Worm (Caenorhabditis elegans) whole organism, L4 larva: ENCODE data around the gene K06H7.1.

ENCODE experiments used
- D1046.2 ChIP-seq: fragments of 200-800 bp; sonication (Bioruptor generic); IDR thresholded peaks from 2 replicates; pipeline ENCODE4 v1.3.6; 2022; ENCODE audit warnings: missing genetic modification characterization, missing compliant biosample characterization
- F10B5.3 ChIP-seq: sonication (generic microtip); optimal IDR thresholded peaks from 2 replicates; lab custom pipeline; 2016; ENCODE audit warnings: mild to moderate bottlenecking, missing genetic modification characterization, missing compliant biosample characterization
- F44E2.7 ChIP-seq: fragments of 200-800 bp; sonication (Bioruptor generic); IDR thresholded peaks from 2 replicates; pipeline ENCODE4 v2.1.2; 2022; ENCODE audit warnings: missing genetic modification characterization, missing compliant biosample characterization
- R02D3.7 ChIP-seq: fragments of 150-350 bp; sonication (generic microtip); optimal IDR thresholded peaks from 3 replicates; lab custom pipeline; 2014; ENCODE audit warnings: missing biosample characterization, missing genetic modification characterization
- T26A8.4 ChIP-seq: fragments of 200-800 bp; sonication (Bioruptor generic); IDR thresholded peaks from 2 replicates; pipeline ENCODE4 v1.3.6; 2022; ENCODE audit warnings: missing genetic modification characterization, missing compliant biosample characterization
- Y5F2A.4 ChIP-seq: fragments of 200-800 bp; sonication (Bioruptor generic); optimal IDR thresholded peaks from 2 replicates; lab custom pipeline; 2018; ENCODE audit warnings: mild to moderate bottlenecking, missing genetic modification characterization, missing compliant biosample characterization
- ZK546.5 ChIP-seq, 2 experiments: sonication (generic microtip); optimal IDR thresholded peaks; 2 replicates each; lab custom pipeline; 2017; ENCODE audit warnings: missing biosample characterization in 2 of 2, missing genetic modification characterization in 2 of 2
- ama-1 ChIP-seq: fragments of 150-350 bp; optimal IDR thresholded peaks from 2 replicates; lab custom pipeline; 2014; ENCODE audit warnings: inconsistent platforms, mixed read lengths
- attf-4 ChIP-seq: sonication (generic microtip); optimal IDR thresholded peaks from 3 replicates; lab custom pipeline; 2017; ENCODE audit warnings: missing biosample characterization, missing genetic modification characterization
- ceh-20 ChIP-seq: fragments of 200-800 bp; sonication (Bioruptor generic); IDR thresholded peaks from 2 replicates; pipeline ENCODE4 v1.3.6; 2022; ENCODE audit warnings: missing genetic modification reagents, missing genetic modification characterization, missing compliant biosample characterization
- ceh-28 ChIP-seq: fragments of 150-350 bp; optimal IDR thresholded peaks from 2 replicates; lab custom pipeline; 2014; ENCODE audit warnings: missing biosample characterization, missing genetic modification reagents, missing genetic modification characterization
- ceh-32 ChIP-seq: sonication (generic microtip); optimal IDR thresholded peaks from 2 replicates; lab custom pipeline; 2016; ENCODE audit warnings: mild to moderate bottlenecking, missing genetic modification characterization, missing compliant biosample characterization; ENCODE audit not compliant: poor library complexity
- ceh-44 ChIP-seq: fragments of 200-800 bp; sonication (Bioruptor generic); IDR thresholded peaks from 2 replicates; pipeline ENCODE4 v1.3.6; 2022; ENCODE audit warnings: missing genetic modification reagents, missing genetic modification characterization, missing compliant biosample characterization
- ceh-62 ChIP-seq: sonication (generic microtip); optimal IDR thresholded peaks from 2 replicates; lab custom pipeline; 2017; ENCODE audit warnings: missing biosample characterization, missing genetic modification characterization
- ceh-82 ChIP-seq: sonication (generic microtip); optimal IDR thresholded peaks from 2 replicates; lab custom pipeline; 2017; ENCODE audit warnings: missing biosample characterization, missing genetic modification characterization
- ctbp-1 ChIP-seq: fragments of 200-800 bp; sonication (Bioruptor generic); IDR thresholded peaks from 2 replicates; pipeline ENCODE4 v1.3.6; 2022; ENCODE audit warnings: missing genetic modification reagents, missing genetic modification characterization, missing compliant biosample characterization
- daf-16 ChIP-seq, 3 experiments: sonication (generic microtip); optimal IDR thresholded peaks; 2 replicates each; lab custom pipeline; 2016 to 2017; ENCODE audit warnings: missing genetic modification characterization in 3 of 3, missing genetic modification reagents in 3 of 3, mild to moderate bottlenecking in 2 of 3, missing compliant biosample characterization in 2 of 3, missing biosample characterization in 1 of 3, moderate library complexity in 1 of 3
- gei-8 ChIP-seq: fragments of 200-800 bp; sonication (Bioruptor generic); optimal IDR thresholded peaks from 2 replicates; lab custom pipeline; 2018; ENCODE audit warnings: mild to moderate bottlenecking, missing genetic modification characterization, missing compliant biosample characterization
- hmg-1.1 ChIP-seq: fragments of 200-800 bp; sonication (Bioruptor generic); IDR thresholded peaks from 2 replicates; pipeline ENCODE4 v1.3.6; 2022; ENCODE audit warnings: missing genetic modification reagents, missing genetic modification characterization, missing compliant biosample characterization
- jun-1 ChIP-seq: fragments of 150-350 bp; optimal IDR thresholded peaks from 2 replicates; lab custom pipeline; 2014; ENCODE audit warnings: missing biosample characterization, missing genetic modification reagents, missing genetic modification characterization
- lin-1 ChIP-seq: fragments of 200-800 bp; sonication (Bioruptor generic); IDR thresholded peaks from 2 replicates; pipeline ENCODE4 v1.3.6; 2022; ENCODE audit warnings: missing genetic modification reagents, missing genetic modification characterization, missing compliant biosample characterization
- lin-13 ChIP-seq: fragments of 150-350 bp; optimal IDR thresholded peaks from 2 replicates; lab custom pipeline; 2014; ENCODE audit warnings: missing biosample characterization, missing genetic modification reagents, missing genetic modification characterization
- lin-15B ChIP-seq: fragments of 150-350 bp; sonication (generic microtip); optimal IDR thresholded peaks from 3 replicates; lab custom pipeline; 2014; ENCODE audit warnings: missing biosample characterization, missing genetic modification characterization
- lir-3 ChIP-seq: sonication (generic microtip); optimal IDR thresholded peaks from 2 replicates; lab custom pipeline; 2016; ENCODE audit warnings: mild to moderate bottlenecking, missing genetic modification characterization, missing compliant biosample characterization
- lsy-2 ChIP-seq, 2 experiments: fragments of 150-350 bp in 1 of 2; sonication (generic microtip) in 1 of 2; optimal IDR thresholded peaks; 2 replicates each; lab custom pipeline; 2014 to 2017; ENCODE audit warnings: missing biosample characterization in 2 of 2, missing genetic modification characterization in 2 of 2
- madf-5 ChIP-seq, 2 experiments: fragments of 200-800 bp; sonication (Bioruptor generic); IDR thresholded peaks; 2 replicates each; pipeline ENCODE4 v1.3.6; 2022; ENCODE audit warnings: missing compliant biosample characterization in 2 of 2, missing genetic modification characterization in 2 of 2
- mdl-1 ChIP-seq, 2 experiments: fragments of 150-350 bp in 1 of 2; sonication (generic microtip) in 1 of 2; optimal IDR thresholded peaks; 2 replicates each; lab custom pipeline; 2014 to 2017; ENCODE audit warnings: missing biosample characterization in 2 of 2, missing genetic modification characterization in 2 of 2
- mdt-29 ChIP-seq: fragments of 200-800 bp; sonication (Bioruptor generic); IDR thresholded peaks from 2 replicates; pipeline ENCODE4 v1.3.6; 2022; ENCODE audit warnings: missing genetic modification reagents, missing genetic modification characterization, missing compliant biosample characterization
- mes-2 ChIP-seq: sonication (generic microtip); optimal IDR thresholded peaks from 2 replicates; lab custom pipeline; 2016; ENCODE audit warnings: missing genotype, mild to moderate bottlenecking, missing genetic modification characterization, missing compliant biosample characterization; ENCODE audit not compliant: poor library complexity, severe bottlenecking
- mxl-2 ChIP-seq: fragments of 200-800 bp; sonication (Bioruptor generic); conservative IDR thresholded peaks from 2 replicates; pipeline ENCODE4 v1.3.6; 2022; ENCODE audit warnings: missing genetic modification reagents, missing genetic modification characterization, missing compliant biosample characterization
- nhr-10 ChIP-seq: fragments of 150-350 bp; optimal IDR thresholded peaks from 2 replicates; lab custom pipeline; 2014; ENCODE audit warnings: missing biosample characterization, missing genetic modification characterization
- nhr-102 ChIP-seq: sonication (generic microtip); optimal IDR thresholded peaks from 2 replicates; lab custom pipeline; 2016; ENCODE audit warnings: mild to moderate bottlenecking, missing genetic modification characterization, moderate library complexity, missing compliant biosample characterization
- nhr-11 ChIP-seq: fragments of 150-350 bp; optimal IDR thresholded peaks from 2 replicates; lab custom pipeline; 2014; ENCODE audit warnings: missing biosample characterization, missing genetic modification characterization
- nhr-237 ChIP-seq: sonication (generic microtip); optimal IDR thresholded peaks from 2 replicates; lab custom pipeline; 2017; ENCODE audit warnings: missing biosample characterization, missing genetic modification characterization
- nhr-42 ChIP-seq: fragments of 200-800 bp; sonication (Bioruptor generic); IDR thresholded peaks from 2 replicates; pipeline ENCODE4 v1.3.6; 2022; ENCODE audit warnings: missing genetic modification characterization, missing compliant biosample characterization
- nhr-48 ChIP-seq: sonication (generic microtip); optimal IDR thresholded peaks from 2 replicates; lab custom pipeline; 2016; ENCODE audit warnings: mild to moderate bottlenecking, missing genetic modification characterization, missing compliant biosample characterization
- nhr-6 ChIP-seq: fragments of 150-350 bp; optimal IDR thresholded peaks from 2 replicates; lab custom pipeline; 2014; ENCODE audit warnings: missing biosample characterization, missing genetic modification characterization
- nhr-76 ChIP-seq: fragments of 150-350 bp; optimal IDR thresholded peaks from 2 replicates; lab custom pipeline; 2014; ENCODE audit warnings: missing biosample characterization, missing genetic modification characterization
- sdz-12 ChIP-seq: fragments of 200-800 bp; sonication (Bioruptor generic); optimal IDR thresholded peaks from 2 replicates; lab custom pipeline; 2018; ENCODE audit warnings: mild to moderate bottlenecking, missing genetic modification characterization, missing compliant biosample characterization
- set-16 ChIP-seq: fragments of 200-800 bp; sonication (Bioruptor generic); IDR thresholded peaks from 2 replicates; pipeline ENCODE4 v1.3.6; 2022; ENCODE audit warnings: missing genetic modification reagents, missing genetic modification characterization, missing compliant biosample characterization
- snpc-4 ChIP-seq: fragments of 150-350 bp; optimal IDR thresholded peaks from 2 replicates; lab custom pipeline; 2014; ENCODE audit warnings: missing biosample characterization, missing genetic modification characterization
- spr-1 ChIP-seq: sonication (generic microtip); optimal IDR thresholded peaks from 2 replicates; lab custom pipeline; 2016; ENCODE audit warnings: mild to moderate bottlenecking, missing genetic modification characterization, missing compliant biosample characterization
- tra-1 ChIP-seq: fragments of 200-800 bp; sonication (Bioruptor generic); IDR thresholded peaks from 2 replicates; pipeline ENCODE4 v1.3.6; 2022; ENCODE audit warnings: missing genetic modification reagents, missing genetic modification characterization, missing compliant biosample characterization
- unc-130 ChIP-seq: sonication (generic microtip); optimal IDR thresholded peaks from 2 replicates; lab custom pipeline; 2016; ENCODE audit warnings: missing genetic modification reagents, missing genetic modification characterization, missing compliant biosample characterization
- unc-62 ChIP-seq, 3 experiments: fragments of 150-350 bp in 1 of 3; sonication (generic microtip); optimal IDR thresholded peaks in 2 of 3; peaks in 1 of 3; 1 replicate in 1 of 3; 2 replicates in 2 of 3; lab custom pipeline; 2014 to 2017; ENCODE audit warnings: missing biosample characterization in 3 of 3, missing genetic modification characterization in 3 of 3, missing genetic modification reagents in 3 of 3, missing genotype in 1 of 3
- zag-1 ChIP-seq: fragments of 150-350 bp; optimal IDR thresholded peaks from 2 replicates; lab custom pipeline; 2014; ENCODE audit warnings: missing biosample characterization, missing genetic modification characterization
- zfp-2 ChIP-seq: sonication (generic microtip); optimal IDR thresholded peaks from 2 replicates; lab custom pipeline; 2016; ENCODE audit warnings: mild to moderate bottlenecking, missing genetic modification characterization, missing compliant biosample characterization
- zip-11 ChIP-seq: fragments of 200-800 bp; sonication (Bioruptor generic); IDR thresholded peaks from 2 replicates; pipeline ENCODE4 v1.3.6; 2022; ENCODE audit warnings: missing genetic modification characterization, missing compliant biosample characterization
- zip-2 ChIP-seq: fragments of 150-350 bp; optimal IDR thresholded peaks from 2 replicates; lab custom pipeline; 2014; ENCODE audit warnings: missing biosample characterization, missing genetic modification characterization
- ztf-11 ChIP-seq: fragments of 150-350 bp; optimal IDR thresholded peaks from 2 replicates; lab custom pipeline; 2014; ENCODE audit warnings: missing biosample characterization, missing genetic modification characterization

Gene K06H7.1

ce11 chrIII:8130177-8130902 lies 31.2 kb downstream of the K06H7.1 start, which contains the start of the genes rpl-21 and C14B9.10 (continued):
- no peak for TF ChIP-seq attf-4 (tag; lab: Kevin White, UChicago)
- peak; percentile 67 for TF ChIP-seq nhr-11 (tag; lab: Kevin White, UChicago)
- no peak for TF ChIP-seq ceh-44 (GFP tag; lab: Robert Waterston, UW)
- TF ChIP-seq spr-1 (tag; lab: Kevin White, UChicago), result peak; percentile 37
- TF ChIP-seq zag-1 (tag; lab: Kevin White, UChicago), result peak; percentile 3
- TF ChIP-seq ceh-32, result no peak
- TF ChIP-seq nhr-10 (tag; lab: Kevin White, UChicago), result no peak
- no peak for TF ChIP-seq set-16
- TF ChIP-seq F44E2.7, result no peak
- TF ChIP-seq ZK546.5 (tag; optimal IDR thresholded peaks at IDR 0.05; lab: Kevin White, UChicago), result no peak
- TF ChIP-seq F10B5.3 (tag; lab: Kevin White, UChicago), result no peak
- TF ChIP-seq nhr-6 (tag; lab: Kevin White, UChicago), result peak; percentile 77
- 0 out of 2 replicates have a peak, but pooled peaks have one; percentile 27 for TF ChIP-seq lin-1 (GFP tag; lab: Robert Waterston, UW)
- no peak for TF ChIP-seq zip-11 (GFP tag; lab: Robert Waterston, UW)
- peak; percentile 91 for TF ChIP-seq mes-2 (tag; lab: Kevin White, UChicago)
- TF ChIP-seq R02D3.7 (tag; lab: Kevin White, UChicago), result no peak
- TF ChIP-seq jun-1, result no peak
- TF ChIP-seq lin-15B (tag; lab: Kevin White, UChicago), result no peak
- peak; percentile 55 for TF ChIP-seq nhr-102
- no peak for TF ChIP-seq daf-16 (GFP tag; optimal IDR thresholded peaks at IDR 0.05; lab: Kevin White, UChicago)
- peak; percentile 44 for TF ChIP-seq daf-16 (tag; optimal IDR thresholded peaks at IDR 0.05; lab: Kevin White, UChicago)
- peak; percentile 95 to 99 for TF ChIP-seq lsy-2 (tag; optimal IDR thresholded peaks at IDR 0.05; lab: Kevin White, UChicago)
- TF ChIP-seq T26A8.4 (GFP tag; lab: Robert Waterston, UW), result peak; percentile 62; the same call in 1 of the 2 replicates
- TF ChIP-seq nhr-237 (tag; lab: Kevin White, UChicago), result no peak
- TF ChIP-seq D1046.2 (GFP tag; lab: Robert Waterston, UW), result peak; percentile 99
- no peak for TF ChIP-seq nhr-76
- TF ChIP-seq zip-2 (tag; lab: Kevin White, UChicago), result no peak
- TF ChIP-seq mxl-2 (GFP tag; lab: Robert Waterston, UW), result no peak
- TF ChIP-seq nhr-42 (GFP tag; lab: Robert Waterston, UW), result no peak
- no peak for TF ChIP-seq Y5F2A.4 (GFP tag; lab: Kevin White, UChicago)
- TF ChIP-seq ztf-11 (tag; lab: Kevin White, UChicago), result no peak
- no peak for TF ChIP-seq mdt-29 (GFP tag; lab: Robert Waterston, UW)
- peak; percentile 18 for TF ChIP-seq zfp-2
- no peak for TF ChIP-seq tra-1
- no peak for TF ChIP-seq madf-5 (GFP tag; IDR thresholded peaks at IDR 0.05; lab: Robert Waterston, UW)
- no peak for TF ChIP-seq ceh-62 (tag; lab: Kevin White, UChicago)
- TF ChIP-seq mdl-1 (tag; optimal IDR thresholded peaks at IDR 0.05; lab: Kevin White, UChicago), result peak in 1 of 2 experiments; percentile 45
- no peak for TF ChIP-seq sdz-12 (GFP tag; lab: Kevin White, UChicago)
- peak; percentile 59 for TF ChIP-seq ama-1 (lab: Kevin White, UChicago)
- TF ChIP-seq ceh-82 (tag; lab: Kevin White, UChicago), result no peak
- peak; percentile 46 for TF ChIP-seq lin-13 (GFP tag; lab: Kevin White, UChicago)
- TF ChIP-seq ctbp-1 (GFP tag; lab: Robert Waterston, UW), result 0 out of 2 replicates have a peak, but pooled peaks have one; percentile 25
- no peak for TF ChIP-seq lir-3
- no peak for TF ChIP-seq snpc-4
- no peak for TF ChIP-seq gei-8 (GFP tag; lab: Kevin White, UChicago)
- peak; percentile 36 for TF ChIP-seq nhr-48 (tag; lab: Kevin White, UChicago)
- no peak for TF ChIP-seq ceh-20 (GFP tag; lab: Robert Waterston, UW)
- peak; percentile 75 for TF ChIP-seq hmg-1.1 (GFP tag; lab: Robert Waterston, UW)
- no peak for TF ChIP-seq ceh-28 (tag; lab: Kevin White, UChicago)
- TF ChIP-seq unc-62 (GFP tag; optimal IDR thresholded peaks at IDR 0.05 in 1 of 2; lab: Kevin White, UChicago), result peak in 1 of 2 experiments; percentile 1
- no peak for TF ChIP-seq unc-62 (tag; optimal IDR thresholded peaks at IDR 0.05; lab: Kevin White, UChicago)
- TF ChIP-seq unc-130, result peak; percentile 84
